Worm (Caenorhabditis elegans) whole organism, L3 larva: ENCODE measurements around the gene pqn-29.

ENCODE experiments used
- elt-2 ChIP-seq: sonication (generic microtip); optimal IDR thresholded peaks from 2 replicates; lab custom pipeline; 2016; ENCODE audit warnings: missing genetic modification reagents, mild to moderate bottlenecking, missing genetic modification characterization, missing compliant biosample characterization
- nhr-28 ChIP-seq: fragments of 150-350 bp; optimal IDR thresholded peaks from 2 replicates; lab custom pipeline; 2014; ENCODE audit warnings: missing biosample characterization, missing genetic modification characterization
- tbx-2 ChIP-seq: sonication (generic microtip); optimal IDR thresholded peaks from 2 replicates; lab custom pipeline; 2016; ENCODE audit warnings: mild to moderate bottlenecking, missing genetic modification characterization, missing compliant biosample characterization

- TF ChIP-seq tbx-2 (tag; lab: Kevin White, UChicago) = no peak
- TF ChIP-seq elt-2 = peak; percentile 67
- TF ChIP-seq nhr-28 (tag; lab: Kevin White, UChicago) = no peak
Measured at ce11 chrIII:4693281-4693680, 47.1 kb upstream of the pqn-29 start, which contains the start of gene nifk-1.
